Worm (Caenorhabditis elegans) whole organism, mixed stage, embryonic: ENCODE data around the gene C14C6.13.

Source experiments
- blmp-1 ChIP-seq: fragments of 150-350 bp; optimal IDR thresholded peaks from 2 replicates; lab custom pipeline; 2014; ENCODE audit warnings: missing biosample characterization, missing genetic modification characterization
- ceh-39 ChIP-seq: fragments of 150-350 bp; optimal IDR thresholded peaks from 2 replicates; lab custom pipeline; 2014; ENCODE audit warnings: missing biosample characterization, missing genetic modification characterization
- cnd-1 ChIP-seq: fragments of 200-800 bp; sonication (Bioruptor generic); optimal IDR thresholded peaks from 2 replicates; lab custom pipeline; 2018; ENCODE audit warnings: mild to moderate bottlenecking, missing genetic modification characterization, missing compliant biosample characterization
- drap-1 ChIP-seq: fragments of 200-800 bp; sonication (Bioruptor generic); optimal IDR thresholded peaks from 3 replicates; lab custom pipeline; 2018; ENCODE audit warnings: mild to moderate bottlenecking, missing genetic modification characterization, missing compliant biosample characterization
- elt-1 ChIP-seq: sonication (generic microtip); optimal IDR thresholded peaks from 2 replicates; lab custom pipeline; 2017; ENCODE audit warnings: missing genetic modification characterization, mild to moderate bottlenecking, missing compliant biosample characterization, antibody characterized with exemption, moderate library complexity, borderline replicate concordance; ENCODE audit not compliant: insufficient read depth
- lin-13 ChIP-seq: fragments of 150-350 bp; optimal IDR thresholded peaks from 2 replicates; lab custom pipeline; 2014; ENCODE audit warnings: missing biosample characterization, missing genetic modification characterization
- nhr-12 ChIP-seq: fragments of 150-350 bp; optimal IDR thresholded peaks from 2 replicates; lab custom pipeline; 2014; ENCODE audit warnings: missing biosample characterization, missing genetic modification characterization
- nhr-237 ChIP-seq: fragments of 150-350 bp; optimal IDR thresholded peaks from 2 replicates; lab custom pipeline; 2014; ENCODE audit warnings: missing biosample characterization, missing genetic modification characterization
- nhr-76 ChIP-seq: sonication (generic microtip); optimal IDR thresholded peaks from 2 replicates; lab custom pipeline; 2017; ENCODE audit warnings: missing biosample characterization, missing genetic modification characterization
- ztf-11 ChIP-seq: fragments of 150-350 bp; optimal IDR thresholded peaks from 2 replicates; lab custom pipeline; 2014; ENCODE audit warnings: missing biosample characterization, missing genetic modification characterization

DNA sequence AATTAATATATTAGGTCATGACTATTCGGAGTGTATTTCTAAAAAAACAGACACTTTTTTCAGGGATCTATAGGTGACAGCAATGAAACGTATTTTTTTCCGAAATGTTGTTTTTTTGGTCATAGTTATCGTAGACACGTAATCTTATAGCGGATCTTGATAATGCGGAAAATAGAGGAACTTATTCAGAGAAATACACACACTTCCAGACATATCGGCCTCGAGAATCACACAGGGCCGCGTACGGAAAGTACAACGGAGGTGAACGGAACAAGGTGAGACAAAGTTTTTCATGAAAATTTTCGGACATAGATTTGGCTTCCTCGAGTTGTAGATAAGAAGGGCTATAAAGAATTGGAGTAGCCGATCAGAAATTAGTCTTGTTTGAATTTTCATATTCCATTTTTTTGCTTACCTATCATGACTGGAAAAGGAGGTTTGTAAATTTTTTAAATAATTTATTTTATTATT, 35.5 kb downstream of the C14C6.13 start, which contains the start of gene nhr-155:
- TF ChIP-seq nhr-76 (tag; lab: Kevin White, UChicago) (no peak), ceh-39 (tag; lab: Kevin White, UChicago) (no peak), ztf-11 (tag; lab: Kevin White, UChicago) (no peak), drap-1 (no peak), nhr-12 (tag; lab: Kevin White, UChicago) (no peak), lin-13 (no peak), nhr-237 (tag; lab: Kevin White, UChicago) (no peak), blmp-1 (tag; lab: Kevin White, UChicago) (no peak), cnd-1 (tag; lab: Kevin White, UChicago) (no peak), elt-1 (tag; lab: Kevin White, UChicago) (peak; percentile 77)
